Worm (Caenorhabditis elegans) whole organism, L2 larva: ENCODE measurements around the gene F54H12.4.

ENCODE experiments used
- ZK546.5 ChIP-seq: sonication (generic microtip); optimal IDR thresholded peaks from 2 replicates; lab custom pipeline; 2017; ENCODE audit warnings: missing biosample characterization, missing genetic modification characterization
- egl-27 ChIP-seq: sonication (generic microtip); optimal IDR thresholded peaks from 3 replicates; lab custom pipeline; 2017; ENCODE audit warnings: missing biosample characterization, missing genetic modification reagents, missing genetic modification characterization
- nhr-11 ChIP-seq: fragments of 150-350 bp; optimal IDR thresholded peaks from 2 replicates; lab custom pipeline; 2014; ENCODE audit warnings: missing biosample characterization, missing genetic modification characterization
- unc-62 ChIP-seq: fragments of 150-350 bp; optimal IDR thresholded peaks from 2 replicates; lab custom pipeline; 2014; ENCODE audit warnings: missing biosample characterization, missing genetic modification reagents, missing genetic modification characterization
- zag-1 ChIP-seq: fragments of 150-350 bp; optimal IDR thresholded peaks from 2 replicates; lab custom pipeline; 2014; ENCODE audit warnings: missing biosample characterization, missing genetic modification characterization

- no peak for TF ChIP-seq unc-62 (GFP tag; lab: Kevin White, UChicago)
- TF ChIP-seq nhr-11 (tag; lab: Kevin White, UChicago) = no peak
- TF ChIP-seq egl-27 (tag; lab: Kevin White, UChicago) = no peak
- no peak for TF ChIP-seq ZK546.5 (tag; lab: Kevin White, UChicago)
- TF ChIP-seq zag-1 (tag; lab: Kevin White, UChicago) = no peak
These were observed 9.5 kb upstream of the F54H12.4 start, which contains the start of gene F54H12.5 for ce11 chrIII:7972061-7972460.
